Fruit fly (Drosophila melanogaster): Measurements from ENCODE around the gene CG6059.
A peak's percentile ranks its signal among the peaks of the same experiment; 100 is the strongest.

The CG6059 gene

dm6 chr3R:27111784-27112602 lies 12.5 kb downstream of the CG6059 start, which contains the start of the genes gb and CG5815:
gb (minus strand) TSS chr3R:27112270.
CG5815 (plus strand) TSS chr3R:27112566.
- TF ChIP-seq CG5245 (GFP tag; optimal IDR thresholded peaks at IDR 0.05) (peak; percentile 86), CG10267 (tag; optimal IDR thresholded peaks at IDR 0.05) (peak; percentile 82), gce (GFP tag; IDR thresholded peaks at IDR 0.05) (peak; percentile 84), ci (GFP tag; IDR thresholded peaks at IDR 0.05) (peak; percentile 91), CG4854 (GFP tag; optimal IDR thresholded peaks at IDR 0.05) (peak; percentile 85), CG16813 (GFP tag; IDR thresholded peaks at IDR 0.05; ENCODE audit: partially characterized antibody) (peak; percentile 96), kah (GFP tag; optimal IDR thresholded peaks at IDR 0.05) (peak; percentile 57), Ets97D (GFP tag; optimal IDR thresholded peaks at IDR 0.05) (peak; percentile 78), en (GFP tag; optimal IDR thresholded peaks at IDR 0.05) (peak; percentile 51), CG17568 (GFP tag; optimal IDR thresholded peaks at IDR 0.05) (no peak), amos (GFP tag; IDR thresholded peaks at IDR 0.05; ENCODE audit: partially characterized antibody) (peak; percentile 86), CG7987 (GFP tag; optimal IDR thresholded peaks at IDR 0.05) (peak; percentile 88), Atf-2 (GFP tag; optimal IDR thresholded peaks at IDR 0.05) (peak; percentile 59), NfI (GFP tag; optimal IDR thresholded peaks at IDR 0.05) (peak; percentile 92), hkb (optimal IDR thresholded peaks at IDR 0.05) (peak; percentile 71), hkb (GFP tag; IDR thresholded peaks at IDR 0.05) (peak; percentile 92), dmrt11E (tag; optimal IDR thresholded peaks at IDR 0.05) (peak; percentile 87), Bdp1 (GFP tag; optimal IDR thresholded peaks at IDR 0.05) (peak; percentile 77), CG14667 (GFP tag; IDR thresholded peaks at IDR 0.05) (peak; percentile 87), HLH4C (GFP tag; IDR thresholded peaks at IDR 0.05; ENCODE audit: partially characterized antibody) (peak; percentile 97), org-1 (GFP tag; optimal IDR thresholded peaks at IDR 0.05) (peak; percentile 72), CG10462 (GFP tag; optimal IDR thresholded peaks at IDR 0.05) (peak; percentile 86), Doc2 (GFP tag; IDR thresholded peaks at IDR 0.05) (no peak), dati (GFP tag; IDR thresholded peaks at IDR 0.05) (no peak; the same call in 1 of the 2 replicates), oc (tag; optimal IDR thresholded peaks at IDR 0.05) (no peak), Fer1 (GFP tag; optimal IDR thresholded peaks at IDR 0.05) (peak; percentile 92), gt (GFP tag; IDR thresholded peaks at IDR 0.05) (0 out of 2 replicates have a peak, but pooled peaks have one; percentile 38), CG5180 (GFP tag; optimal IDR thresholded peaks at IDR 0.05) (no peak), repo (GFP tag; optimal IDR thresholded peaks at IDR 0.05) (no peak), CG8765 (GFP tag; IDR thresholded peaks at IDR 0.05) (peak; percentile 86), Hmx (GFP tag; optimal IDR thresholded peaks at IDR 0.05) (peak; percentile 76), CG42726 (GFP tag; IDR thresholded peaks at IDR 0.05; ENCODE audit: partially characterized antibody) (no peak; the same call in 1 of the 2 replicates), Camta (GFP tag; optimal IDR thresholded peaks at IDR 0.05) (peak; percentile 73), prd (optimal IDR thresholded peaks at IDR 0.05) (no peak), prd (GFP tag; IDR thresholded peaks at IDR 0.05) (peak; percentile 95), CG30431 (GFP tag; optimal IDR thresholded peaks at IDR 0.05) (peak; percentile 89), disco-r (GFP tag; optimal IDR thresholded peaks at IDR 0.05) (peak; percentile 38), Hand (GFP tag; optimal IDR thresholded peaks at IDR 0.05) (peak; percentile 65), hb (GFP tag; IDR thresholded peaks at IDR 0.05; ENCODE audit: partially characterized antibody) (peak; percentile 93), CG15696 (tag; optimal IDR thresholded peaks at IDR 0.05) (peak; percentile 93), tll (GFP tag; optimal IDR thresholded peaks at IDR 0.05) (peak in 1 of 2 experiments; percentile 3), zfh1 (GFP tag; IDR thresholded peaks at IDR 0.05) (peak; percentile 93), CG6654 (GFP tag; optimal IDR thresholded peaks at IDR 0.05) (peak; percentile 73), Sry-δ (GFP tag; optimal IDR thresholded peaks at IDR 0.05) (peak; percentile 72), HmgZ (tag; optimal IDR thresholded peaks at IDR 0.05) (peak; percentile 91), sens (GFP tag) (peak; percentile 97), slou (GFP tag; optimal IDR thresholded peaks at IDR 0.05) (peak; percentile 78), run (tag; optimal IDR thresholded peaks at IDR 0.05) (peak; percentile 60), hth (optimal IDR thresholded peaks at IDR 0.05) (no peak)
